Worm (Caenorhabditis elegans) whole organism, late embryonic: ENCODE data around the gene cpin-1.

ENCODE experiments used
- C08G9.2 ChIP-seq: sonication (generic microtip); optimal IDR thresholded peaks from 2 replicates; lab custom pipeline; 2016; ENCODE audit warnings: mild to moderate bottlenecking, missing genetic modification characterization, moderate library complexity, missing compliant biosample characterization
- C38D4.7 ChIP-seq: fragments of 200-800 bp; sonication (Bioruptor generic); optimal IDR thresholded peaks from 2 replicates; lab custom pipeline; 2018; ENCODE audit warnings: mild to moderate bottlenecking, missing genetic modification characterization, moderate library complexity, missing compliant biosample characterization
- F13H6.1 ChIP-seq: sonication (generic microtip); optimal IDR thresholded peaks from 2 replicates; lab custom pipeline; 2016; ENCODE audit warnings: missing genetic modification characterization, missing compliant biosample characterization
- K02D7.2 ChIP-seq: sonication (generic microtip); optimal IDR thresholded peaks from 2 replicates; lab custom pipeline; 2017; ENCODE audit warnings: mild to moderate bottlenecking, missing genetic modification characterization, missing compliant biosample characterization
- K09A11.1 ChIP-seq: sonication (generic microtip); optimal IDR thresholded peaks from 2 replicates; lab custom pipeline; 2017; ENCODE audit warnings: antibody characterized with exemption, mild to moderate bottlenecking, missing genetic modification characterization, missing compliant biosample characterization; ENCODE audit not compliant: insufficient read depth
- Y22D7AL.16 ChIP-seq: sonication (generic microtip); optimal IDR thresholded peaks from 2 replicates; lab custom pipeline; 2016; ENCODE audit warnings: missing genetic modification characterization, missing compliant biosample characterization
- ceh-19 ChIP-seq: fragments of 200-800 bp; sonication (Bioruptor generic); optimal IDR thresholded peaks from 2 replicates; lab custom pipeline; 2018; ENCODE audit warnings: mild to moderate bottlenecking, missing genetic modification characterization, missing compliant biosample characterization
- ceh-2 ChIP-seq: sonication (generic microtip); optimal IDR thresholded peaks from 2 replicates; lab custom pipeline; 2016; ENCODE audit warnings: missing genotype, missing genetic modification characterization, missing compliant biosample characterization
- ceh-30 ChIP-seq: fragments of 150-350 bp; optimal IDR thresholded peaks from 2 replicates; lab custom pipeline; 2014; ENCODE audit warnings: missing biosample characterization, missing genetic modification characterization
- ceh-31 ChIP-seq: sonication (generic microtip); optimal IDR thresholded peaks from 2 replicates; lab custom pipeline; 2016; ENCODE audit warnings: missing genetic modification characterization, missing compliant biosample characterization
- ceh-34 ChIP-seq: sonication (generic microtip); optimal IDR thresholded peaks from 2 replicates; lab custom pipeline; 2016; ENCODE audit warnings: mild to moderate bottlenecking, missing genetic modification characterization, missing compliant biosample characterization
- ceh-45 ChIP-seq: fragments of 200-800 bp; sonication (Bioruptor generic); IDR thresholded peaks from 2 replicates; pipeline ENCODE4 v1.3.6; 2022; ENCODE audit warnings: missing genetic modification reagents, missing genetic modification characterization, missing compliant biosample characterization
- ceh-48 ChIP-seq: sonication (generic microtip); optimal IDR thresholded peaks from 2 replicates; lab custom pipeline; 2016; ENCODE audit warnings: missing genetic modification characterization, inconsistent platforms, missing compliant biosample characterization
- ceh-6 ChIP-seq: fragments of 200-800 bp; sonication (Bioruptor generic); optimal IDR thresholded peaks from 2 replicates; lab custom pipeline; 2018; ENCODE audit warnings: mild to moderate bottlenecking, missing genetic modification characterization, missing compliant biosample characterization
- che-1 ChIP-seq: sonication (generic microtip); optimal IDR thresholded peaks from 2 replicates; lab custom pipeline; 2016; ENCODE audit warnings: mild to moderate bottlenecking, missing genetic modification characterization, missing compliant biosample characterization
- dve-1 ChIP-seq: sonication (generic microtip); optimal IDR thresholded peaks from 2 replicates; lab custom pipeline; 2017; ENCODE audit warnings: antibody characterized with exemption, mild to moderate bottlenecking, missing genetic modification characterization, missing compliant biosample characterization
- elt-2 ChIP-seq: sonication (generic microtip); optimal IDR thresholded peaks from 2 replicates; lab custom pipeline; 2016; ENCODE audit warnings: missing genetic modification reagents, missing genetic modification characterization, missing compliant biosample characterization
- elt-4 ChIP-seq: sonication (generic microtip); optimal IDR thresholded peaks from 2 replicates; lab custom pipeline; 2016; ENCODE audit warnings: missing genetic modification characterization, missing compliant biosample characterization
- fax-1 ChIP-seq: sonication (generic microtip); optimal IDR thresholded peaks from 2 replicates; lab custom pipeline; 2016; ENCODE audit warnings: missing genotype, missing genetic modification characterization, missing compliant biosample characterization
- fkh-10 ChIP-seq: fragments of 150-350 bp; optimal IDR thresholded peaks from 2 replicates; lab custom pipeline; 2014; ENCODE audit warnings: missing biosample characterization, missing genetic modification reagents, missing genetic modification characterization
- fkh-6 ChIP-seq: sonication (generic microtip); optimal IDR thresholded peaks from 2 replicates; lab custom pipeline; 2016; ENCODE audit warnings: missing genetic modification characterization, missing compliant biosample characterization
- hlh-13 ChIP-seq: fragments of 200-800 bp; sonication (Bioruptor generic); optimal IDR thresholded peaks from 2 replicates; lab custom pipeline; 2018; ENCODE audit warnings: mild to moderate bottlenecking, missing genetic modification characterization, missing compliant biosample characterization
- hlh-15 ChIP-seq: sonication (generic microtip); optimal IDR thresholded peaks from 2 replicates; lab custom pipeline; 2016; ENCODE audit warnings: missing genetic modification characterization, missing compliant biosample characterization
- hlh-8 ChIP-seq: sonication (generic microtip); optimal IDR thresholded peaks from 2 replicates; lab custom pipeline; 2016; ENCODE audit warnings: missing genotype, missing genetic modification characterization, missing compliant biosample characterization
- lim-6 ChIP-seq: sonication (generic microtip); optimal IDR thresholded peaks from 2 replicates; lab custom pipeline; 2016; ENCODE audit warnings: missing genetic modification characterization, missing compliant biosample characterization
- lin-11 ChIP-seq: fragments of 200-800 bp; sonication (Bioruptor generic); optimal IDR thresholded peaks from 2 replicates; lab custom pipeline; 2018; ENCODE audit warnings: mild to moderate bottlenecking, missing genetic modification characterization, missing compliant biosample characterization
- mec-3 ChIP-seq: sonication (generic microtip); optimal IDR thresholded peaks from 2 replicates; lab custom pipeline; 2016; ENCODE audit warnings: borderline replicate concordance, missing genetic modification characterization, missing compliant biosample characterization
- nfya-1 ChIP-seq: sonication (generic microtip); optimal IDR thresholded peaks from 2 replicates; lab custom pipeline; 2017; ENCODE audit warnings: missing genetic modification characterization, mild to moderate bottlenecking, missing compliant biosample characterization, antibody characterized with exemption, moderate library complexity
- nhr-11 ChIP-seq: fragments of 150-350 bp; optimal IDR thresholded peaks from 2 replicates; lab custom pipeline; 2014; ENCODE audit warnings: missing biosample characterization, missing genetic modification characterization
- nhr-232 ChIP-seq: sonication (generic microtip); optimal IDR thresholded peaks from 2 replicates; lab custom pipeline; 2016; ENCODE audit warnings: missing genetic modification characterization, missing compliant biosample characterization
- npax-4 ChIP-seq: sonication (generic microtip); optimal IDR thresholded peaks from 2 replicates; lab custom pipeline; 2016; ENCODE audit warnings: missing genetic modification characterization, missing compliant biosample characterization
- pat-9 ChIP-seq: fragments of 200-800 bp; sonication (Bioruptor generic); optimal IDR thresholded peaks from 2 replicates; lab custom pipeline; 2018; ENCODE audit warnings: mild to moderate bottlenecking, missing genetic modification characterization, moderate library complexity, missing compliant biosample characterization
- pax-1 ChIP-seq: fragments of 150-350 bp; optimal IDR thresholded peaks from 2 replicates; lab custom pipeline; 2014; ENCODE audit warnings: missing biosample characterization, missing genetic modification characterization
- pha-2 ChIP-seq: sonication (generic microtip); optimal IDR thresholded peaks from 2 replicates; lab custom pipeline; 2017; ENCODE audit warnings: mild to moderate bottlenecking, missing genetic modification characterization, missing compliant biosample characterization
- pqm-1 ChIP-seq: sonication (generic microtip); optimal IDR thresholded peaks from 2 replicates; lab custom pipeline; 2016; ENCODE audit warnings: missing genetic modification characterization, missing compliant biosample characterization
- sdc-2 ChIP-seq: sonication (generic microtip); optimal IDR thresholded peaks from 2 replicates; lab custom pipeline; 2016; ENCODE audit warnings: missing genotype, missing genetic modification characterization, missing compliant biosample characterization
- sox-2 ChIP-seq: fragments of 200-800 bp; sonication (Bioruptor generic); IDR thresholded peaks from 2 replicates; pipeline ENCODE4 v1.3.6; 2022; ENCODE audit warnings: missing genetic modification reagents, missing genetic modification characterization, missing compliant biosample characterization
- tbx-2 ChIP-seq: sonication (generic microtip); optimal IDR thresholded peaks from 2 replicates; lab custom pipeline; 2016; ENCODE audit warnings: missing genetic modification characterization, missing compliant biosample characterization
- tbx-7 ChIP-seq: sonication (generic microtip); optimal IDR thresholded peaks from 2 replicates; lab custom pipeline; 2016; ENCODE audit warnings: missing genotype, missing genetic modification characterization, missing compliant biosample characterization
- ttx-3 ChIP-seq: sonication (generic microtip); optimal IDR thresholded peaks from 2 replicates; lab custom pipeline; 2016; ENCODE audit warnings: missing genetic modification reagents, missing genetic modification characterization, missing compliant biosample characterization
- unc-42 ChIP-seq: sonication (generic microtip); optimal IDR thresholded peaks from 2 replicates; lab custom pipeline; 2016; ENCODE audit warnings: missing genotype, missing genetic modification characterization, missing compliant biosample characterization
- unc-55 ChIP-seq: sonication (generic microtip); optimal IDR thresholded peaks from 2 replicates; lab custom pipeline; 2017; ENCODE audit warnings: missing biosample characterization, missing genetic modification reagents, missing genetic modification characterization
- unc-86 ChIP-seq: sonication (generic microtip); optimal IDR thresholded peaks from 2 replicates; lab custom pipeline; 2016; ENCODE audit warnings: missing genetic modification characterization, missing compliant biosample characterization
- zip-5 ChIP-seq: sonication (generic microtip); optimal IDR thresholded peaks from 2 replicates; lab custom pipeline; 2016; ENCODE audit warnings: missing genetic modification characterization, missing compliant biosample characterization
- ztf-16 ChIP-seq: sonication (generic microtip); optimal IDR thresholded peaks from 2 replicates; lab custom pipeline; 2017; ENCODE audit warnings: missing genetic modification characterization, missing compliant biosample characterization

cpin-1 gene

ce11 chrIV:9486779-9487178, 36.3 kb downstream of the cpin-1 start:
- TF ChIP-seq C38D4.7 (GFP tag; lab: Kevin White, UChicago) = no peak
- no peak for TF ChIP-seq ceh-30
- no peak for TF ChIP-seq ztf-16
- TF ChIP-seq hlh-13 (GFP tag; lab: Kevin White, UChicago) = no peak
- no peak for TF ChIP-seq pax-1 (tag; lab: Kevin White, UChicago)
- TF ChIP-seq fax-1 (tag; lab: Kevin White, UChicago) = no peak
- no peak for TF ChIP-seq pat-9 (tag; lab: Kevin White, UChicago)
- TF ChIP-seq tbx-7 = no peak
- TF ChIP-seq dve-1 = no peak
- TF ChIP-seq ceh-6 = no peak
- no peak for TF ChIP-seq lim-6 (tag; lab: Kevin White, UChicago)
- TF ChIP-seq unc-86 (tag; lab: Kevin White, UChicago) = no peak
- no peak for TF ChIP-seq ceh-2 (tag; lab: Kevin White, UChicago)
- no peak for TF ChIP-seq elt-4
- TF ChIP-seq ceh-48 (tag; lab: Kevin White, UChicago) = no peak
- TF ChIP-seq Y22D7AL.16 (tag; lab: Kevin White, UChicago) = no peak
- no peak for TF ChIP-seq nhr-232
- TF ChIP-seq ceh-45 = no peak

- no peak for TF ChIP-seq ceh-30
- no peak for TF ChIP-seq hlh-8
- TF ChIP-seq, all 69 proteins: peak for 0
Observed at ce11 chrIV:9488315-9488714, 37.8 kb downstream of the cpin-1 start, which contains the start of gene sru-1. Gene sru-1, plus strand, starts transcription at chrIV:9488615.

- TF ChIP-seq mec-3 = no peak
- TF ChIP-seq pax-1 (tag; lab: Kevin White, UChicago) = no peak
- no peak for TF ChIP-seq Y22D7AL.16 (tag; lab: Kevin White, UChicago)
- TF ChIP-seq nhr-11 = no peak
- no peak for TF ChIP-seq fkh-10
- TF ChIP-seq zip-5 (tag; lab: Kevin White, UChicago) = no peak
- no peak for TF ChIP-seq pqm-1 (tag; lab: Kevin White, UChicago)
- no peak for TF ChIP-seq hlh-13 (GFP tag; lab: Kevin White, UChicago)
- no peak for TF ChIP-seq ztf-16
- TF ChIP-seq pha-2 (tag; lab: Kevin White, UChicago) = no peak
- no peak for TF ChIP-seq nfya-1
- TF ChIP-seq F13H6.1 = no peak
- TF ChIP-seq K09A11.1 = no peak
- no peak for TF ChIP-seq nhr-232
- TF ChIP-seq tbx-2 (tag; lab: Kevin White, UChicago) = no peak
- TF ChIP-seq ceh-2 (tag; lab: Kevin White, UChicago) = no peak
- no peak for TF ChIP-seq npax-4 (tag; lab: Kevin White, UChicago)
- TF ChIP-seq ceh-19 (GFP tag; lab: Kevin White, UChicago) = no peak
- TF ChIP-seq ceh-34 = no peak
- no peak for TF ChIP-seq fkh-6 (tag; lab: Kevin White, UChicago)
- TF ChIP-seq, all 69 proteins: peak for 0
Observed at ce11 chrIV:9490320-9490719, 39.8 kb downstream of the cpin-1 start, which contains the start of gene sru-6. Gene sru-6, plus strand, starts transcription at chrIV:9490620.

- TF ChIP-seq C08G9.2 (tag; lab: Kevin White, UChicago) = no peak
- no peak for TF ChIP-seq che-1 (tag; lab: Kevin White, UChicago)
- no peak for TF ChIP-seq K02D7.2 (tag; lab: Kevin White, UChicago)
- TF ChIP-seq hlh-15 (tag; lab: Kevin White, UChicago) = no peak
- TF ChIP-seq sdc-2 (tag; lab: Kevin White, UChicago) = no peak
- no peak for TF ChIP-seq ttx-3 (tag; lab: Kevin White, UChicago)
- TF ChIP-seq elt-2 (tag; lab: Kevin White, UChicago) = no peak
- no peak for TF ChIP-seq ceh-31 (tag; lab: Kevin White, UChicago)
- no peak for TF ChIP-seq mec-3
- no peak for TF ChIP-seq lin-11 (tag; lab: Kevin White, UChicago)
- no peak for TF ChIP-seq unc-42
- no peak for TF ChIP-seq hlh-13 (GFP tag; lab: Kevin White, UChicago)
- no peak for TF ChIP-seq pax-1 (tag; lab: Kevin White, UChicago)
- no peak for TF ChIP-seq tbx-2 (tag; lab: Kevin White, UChicago)
- no peak for TF ChIP-seq unc-55 (GFP tag; lab: Kevin White, UChicago)
- TF ChIP-seq ceh-34 = no peak
- TF ChIP-seq sox-2 = no peak
Observed at ce11 chrIV:9496306-9496705, 45.8 kb downstream of the cpin-1 start, which contains the start of gene sru-3. Gene sru-3, plus strand, starts transcription at chrIV:9496606.
